Fruit fly (Drosophila melanogaster): ENCODE data around the gene colt.

colt gene

dm6 chr2L:2767627-2768026 lies 2.2 kb downstream of the colt start, which contains the start of the genes Taf10b and Taf10:
TSS of gene Taf10b (minus strand) at chr2L:2767845.
TSS of gene Taf10 (plus strand) at chr2L:2767890.
- TF ChIP-seq CTCF (optimal IDR thresholded peaks at IDR 0.05) = no peak
- no peak for TF ChIP-seq CG8478 (optimal IDR thresholded peaks at IDR 0.05)

- TF ChIP-seq CTCF (optimal IDR thresholded peaks at IDR 0.05) = no peak
- no peak for TF ChIP-seq CG8478 (optimal IDR thresholded peaks at IDR 0.05)
These were observed 4.1 kb downstream of the colt start, which contains the start of the genes Snx21 and aph-1 for dm6 chr2L:2765659-2766373. TSS of gene Snx21 (minus strand) at chr2L:2765665. TSS of gene aph-1 (plus strand) at chr2L:2766233.

DNA sequence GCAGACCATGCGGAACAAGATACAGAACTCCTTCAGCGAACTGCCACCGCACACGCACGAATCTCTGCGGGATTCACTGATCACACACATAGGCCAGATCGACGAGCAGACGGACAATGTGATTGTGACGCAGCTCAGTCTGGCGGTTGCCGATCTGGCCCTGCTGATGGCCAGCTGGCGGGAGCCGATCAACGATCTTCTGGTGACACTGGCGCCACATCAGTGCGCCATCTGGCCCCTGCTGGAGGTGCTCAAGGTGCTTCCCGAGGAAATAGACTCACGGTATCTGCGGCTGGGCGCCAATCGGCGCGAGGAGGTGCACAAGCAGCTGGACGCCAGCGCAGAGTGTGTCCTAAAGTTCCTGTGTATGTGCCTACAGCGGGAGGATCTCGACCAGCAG lies 9.6 kb downstream of the colt start:
- no peak for TF ChIP-seq CG8478 (optimal IDR thresholded peaks at IDR 0.05)
- no peak for TF ChIP-seq CTCF (optimal IDR thresholded peaks at IDR 0.05)

DNA sequence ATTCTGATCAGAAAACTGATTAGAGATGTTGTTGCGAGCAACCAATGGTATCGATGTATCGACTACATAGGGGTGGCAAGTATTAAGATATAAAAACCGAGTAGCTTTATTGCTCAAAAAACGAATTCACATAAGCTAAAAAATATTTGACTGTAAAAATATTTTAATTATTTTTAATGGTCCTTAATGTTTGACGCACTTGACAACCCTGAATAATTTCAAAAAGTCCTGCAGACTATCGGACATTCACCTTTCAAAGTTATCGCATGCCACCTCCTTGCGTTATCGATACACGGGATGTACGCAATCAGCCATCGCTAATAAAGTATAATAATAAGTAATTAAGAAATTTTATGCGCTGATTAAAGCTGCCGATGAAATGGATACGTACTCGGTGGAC lies 10.2 kb downstream of the colt start, which contains the start of the genes HemK2, Snapin and Tnpo-SR:
Gene HemK2, minus strand, starts transcription at position 24 of the 400 bp plus-strand sequence.
Gene Snapin, minus strand, starts transcription at position 24 of the 400 bp plus-strand sequence.
Gene Tnpo-SR, plus strand, starts transcription at position 271 of the 400 bp plus-strand sequence.
- TF ChIP-seq CG8478 (optimal IDR thresholded peaks at IDR 0.05) = no peak
- TF ChIP-seq CTCF (optimal IDR thresholded peaks at IDR 0.05) = no peak

- no peak for TF ChIP-seq CTCF (optimal IDR thresholded peaks at IDR 0.05)
These were observed 11.8 kb downstream of the colt start for dm6 chr2L:2757930-2758556.

DNA sequence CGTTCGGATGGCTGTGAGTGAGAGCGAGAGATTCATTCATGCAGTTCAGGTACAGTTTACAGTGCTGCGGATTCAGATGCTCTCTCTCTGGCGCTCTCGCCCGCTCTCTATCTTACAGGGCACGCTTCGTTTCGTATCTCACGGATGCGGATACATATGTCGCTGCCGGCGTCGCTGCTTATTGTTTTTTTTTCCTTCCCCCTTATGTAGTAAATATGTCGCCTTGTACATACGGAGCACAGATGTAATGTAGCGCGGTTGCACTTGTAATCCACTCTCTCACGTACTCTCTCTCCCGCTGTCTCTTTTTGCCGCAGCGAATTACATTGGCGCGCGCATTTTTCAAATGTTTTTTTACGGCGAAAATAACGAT lies 14.6 kb downstream of the colt start:
- TF ChIP-seq CG8478 (optimal IDR thresholded peaks at IDR 0.05) (no peak), CTCF (optimal IDR thresholded peaks at IDR 0.05) (no peak)

DNA sequence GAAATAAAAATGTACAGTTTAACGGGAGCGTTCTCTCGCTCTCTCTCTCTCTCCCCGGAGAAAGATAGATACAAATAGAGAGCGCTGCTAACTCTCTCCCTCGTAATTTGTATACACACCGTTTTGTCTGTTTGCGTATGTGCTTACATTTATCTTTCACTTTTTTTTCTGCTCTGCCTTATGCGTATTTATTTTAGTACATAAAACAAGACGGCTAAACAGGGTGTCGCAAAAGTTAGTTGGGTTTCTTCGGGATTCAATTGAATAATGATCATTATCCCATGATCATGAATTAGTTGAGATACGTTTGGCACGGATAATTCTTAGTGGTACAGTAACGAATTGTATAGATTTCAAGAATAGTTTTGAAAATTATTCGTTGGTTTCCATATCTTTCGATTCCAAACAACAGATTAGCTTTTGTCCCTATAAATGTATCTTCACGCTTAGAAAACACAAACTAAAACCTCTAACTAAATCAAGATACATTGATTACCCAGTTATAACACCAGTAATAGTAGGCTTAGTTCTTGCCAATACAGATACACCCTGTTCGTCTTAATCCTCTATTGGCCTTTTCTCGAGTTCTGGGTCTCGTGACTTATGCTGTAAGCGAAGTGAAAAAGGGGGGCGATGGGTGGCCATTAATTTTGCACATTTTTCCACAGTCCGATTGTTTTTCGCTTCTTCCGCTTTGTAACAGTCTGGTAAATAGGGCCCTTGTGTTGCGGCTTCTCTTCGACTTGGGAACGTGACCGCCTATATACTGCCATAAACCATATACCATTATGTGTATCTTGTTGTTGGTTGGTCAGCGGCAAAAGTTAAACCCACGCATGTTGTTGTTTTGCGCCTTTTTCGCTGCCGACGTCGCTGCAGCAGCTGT lies 15.2 kb downstream of the colt start:
- TF ChIP-seq CG8478 (optimal IDR thresholded peaks at IDR 0.05) = no peak
- TF ChIP-seq CTCF (optimal IDR thresholded peaks at IDR 0.05) = no peak

- TF ChIP-seq CTCF (optimal IDR thresholded peaks at IDR 0.05) (no peak), CG8478 (optimal IDR thresholded peaks at IDR 0.05) (no peak)
These were observed 16.0 kb downstream of the colt start for dm6 chr2L:2753789-2754436.

DNA sequence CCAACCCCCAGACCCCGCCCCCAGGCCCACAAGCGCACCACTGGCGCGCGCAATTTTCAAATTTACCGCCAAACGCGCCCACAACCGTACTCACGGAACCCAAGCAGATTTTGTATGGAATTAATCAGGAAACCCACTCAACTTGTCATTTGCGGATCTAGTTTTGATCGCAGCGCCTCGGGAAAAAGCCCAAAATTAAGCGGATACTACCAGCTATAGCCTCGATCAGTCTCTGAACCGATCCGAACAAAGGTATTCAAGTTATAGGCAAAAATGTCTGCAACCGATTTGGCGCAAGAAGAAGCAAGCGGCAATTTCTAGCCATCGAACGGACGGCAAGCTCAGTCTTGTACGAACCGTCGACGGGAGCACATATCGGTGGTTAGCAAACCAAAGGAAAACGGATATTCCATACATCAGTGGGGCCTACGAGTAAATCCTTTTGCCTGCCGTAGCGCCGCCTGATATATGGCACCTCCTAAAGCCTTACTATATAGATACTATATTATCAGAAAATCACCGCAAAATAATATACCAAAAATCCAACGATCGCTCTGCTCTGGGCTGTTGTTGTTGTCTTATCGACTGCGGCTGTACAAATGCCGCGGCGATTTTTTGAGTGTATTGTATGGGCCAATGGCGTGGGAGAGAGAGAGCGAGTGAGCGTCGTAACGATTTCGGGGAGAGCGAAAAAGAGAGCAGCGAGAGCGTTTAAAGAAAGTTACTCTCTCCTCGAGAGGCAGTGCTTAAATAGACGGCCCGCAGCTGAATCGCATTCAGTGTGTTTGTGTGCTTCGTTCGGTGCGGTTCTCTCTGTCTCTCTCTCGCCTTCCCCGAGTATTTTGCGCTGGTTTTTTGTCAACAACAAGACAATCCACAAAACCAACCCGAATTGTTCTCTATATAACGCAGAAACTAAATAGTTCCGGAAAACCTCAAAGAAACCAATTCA lies 17.1 kb downstream of the colt start, which contains the start of gene Pgk:
Gene Pgk, minus strand, starts transcription at position 609 of the 952 bp plus-strand sequence.
- TF ChIP-seq CG8478 (optimal IDR thresholded peaks at IDR 0.05) = no peak
- TF ChIP-seq CTCF (optimal IDR thresholded peaks at IDR 0.05) = no peak

- TF ChIP-seq CTCF (optimal IDR thresholded peaks at IDR 0.05) = no peak
- no peak for TF ChIP-seq CG8478 (optimal IDR thresholded peaks at IDR 0.05)
These were observed 17.9 kb downstream of the colt start, which contains the start of gene Bacc for dm6 chr2L:2751904-2752459. TSS of gene Bacc (plus strand) at chr2L:2752445.

DNA sequence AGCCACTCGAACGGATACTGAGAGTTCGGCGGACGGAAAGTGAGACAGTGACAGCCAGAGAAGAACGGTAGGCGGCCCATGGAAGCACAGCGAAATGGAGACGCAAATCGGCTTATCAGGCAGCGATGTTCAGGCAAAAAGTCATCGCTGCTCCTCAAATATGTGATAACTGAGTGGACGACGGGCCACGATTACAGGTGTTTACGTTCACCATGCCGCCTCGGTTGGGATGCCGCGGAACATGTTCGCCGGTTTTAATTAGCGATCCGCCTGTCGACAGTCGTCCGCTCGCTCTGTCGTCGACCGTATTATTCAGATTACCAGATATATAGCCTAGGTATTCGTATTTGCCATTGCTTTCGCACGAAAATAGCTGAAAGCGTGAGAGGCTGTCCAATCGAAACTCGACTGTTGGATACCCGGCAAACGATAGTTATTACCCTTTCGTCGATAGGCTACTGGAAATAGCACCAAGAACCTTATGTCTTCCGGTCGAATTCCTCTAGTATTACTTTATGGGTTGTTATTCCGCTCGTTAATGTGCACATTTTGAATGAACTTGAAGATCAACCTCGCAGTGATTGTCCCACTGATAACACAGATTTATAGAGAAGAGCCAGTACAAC lies 18.7 kb downstream of the colt start:
- TF ChIP-seq CG8478 (optimal IDR thresholded peaks at IDR 0.05) (no peak), CTCF (optimal IDR thresholded peaks at IDR 0.05) (no peak)

DNA sequence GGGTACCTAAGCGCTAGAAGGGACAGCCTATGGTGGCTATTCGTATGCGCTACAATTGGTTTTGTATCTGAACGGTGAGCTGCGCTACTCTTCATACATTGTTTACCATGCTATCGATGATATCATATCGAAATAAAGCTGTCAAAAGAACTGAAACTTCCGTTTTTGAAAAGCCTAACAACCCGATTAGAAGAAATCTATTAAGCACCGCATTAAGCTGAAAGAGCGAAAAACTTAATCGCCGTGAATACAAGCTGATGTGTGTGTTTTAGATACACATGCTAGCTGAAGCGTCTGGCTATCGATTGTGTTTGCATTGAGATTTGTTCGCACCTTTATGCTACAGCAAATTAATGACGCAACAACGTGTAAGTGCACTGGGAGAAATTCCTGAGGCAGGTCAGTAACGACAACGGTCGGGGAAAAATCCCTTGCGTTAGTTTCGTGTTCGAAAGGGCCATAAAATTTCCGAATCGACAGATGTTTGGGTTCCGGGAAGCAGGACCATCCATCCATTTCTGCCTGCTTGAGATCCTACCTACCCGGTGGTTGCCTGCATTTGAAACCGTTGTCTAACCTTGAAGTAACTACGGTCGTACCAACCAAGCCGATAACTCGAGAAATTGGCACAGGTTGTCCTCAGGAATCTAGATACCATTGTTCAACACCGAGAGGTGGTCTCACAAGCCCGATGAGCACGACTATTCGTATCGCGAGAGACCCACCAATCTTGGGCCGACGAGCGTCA lies 19.4 kb downstream of the colt start:
- TF ChIP-seq CTCF (optimal IDR thresholded peaks at IDR 0.05) = no peak
- no peak for TF ChIP-seq CG8478 (optimal IDR thresholded peaks at IDR 0.05)

All from S2 (cell line).